Worm (Caenorhabditis elegans) whole organism, mixed stage, embryonic: ENCODE data around the gene F21D5.5.

Experiments used
- blmp-1 ChIP-seq: fragments of 150-350 bp; optimal IDR thresholded peaks from 2 replicates; lab custom pipeline; 2014; ENCODE audit warnings: missing biosample characterization, missing genetic modification characterization
- ham-2 ChIP-seq: fragments of 200-800 bp; sonication (Bioruptor generic); optimal IDR thresholded peaks from 2 replicates; lab custom pipeline; 2018; ENCODE audit warnings: mild to moderate bottlenecking, missing genetic modification characterization, missing compliant biosample characterization
- tbx-8 ChIP-seq: fragments of 200-800 bp; sonication (Bioruptor generic); optimal IDR thresholded peaks from 2 replicates; lab custom pipeline; 2018; ENCODE audit warnings: mild to moderate bottlenecking, missing genetic modification characterization, moderate library complexity, missing compliant biosample characterization

ce11 chrIV:8725345-8725744 is 13.8 kb downstream of the F21D5.5 start, which contains the start of gene pgm-3:
- TF ChIP-seq tbx-8: no peak
- no peak for TF ChIP-seq ham-2 (GFP tag; lab: Kevin White, UChicago)
- TF ChIP-seq blmp-1: no peak
